Worm (Caenorhabditis elegans) whole organism, early embryonic: ENCODE measurements around the gene zip-8.

Source experiments
- ama-1 ChIP-seq: fragments of 150-350 bp; optimal IDR thresholded peaks from 2 replicates; lab custom pipeline; 2014
- ets-7 ChIP-seq: sonication (generic microtip); optimal IDR thresholded peaks from 2 replicates; lab custom pipeline; 2016; ENCODE audit warnings: missing genotype, missing genetic modification characterization, missing compliant biosample characterization
- flt-1 ChIP-seq: fragments of 200-800 bp; sonication (Bioruptor generic); IDR thresholded peaks from 2 replicates; pipeline ENCODE4 v1.3.6; 2022; ENCODE audit warnings: missing genetic modification characterization, missing compliant biosample characterization
- hmbx-1 ChIP-seq: sonication (generic microtip); optimal IDR thresholded peaks from 2 replicates; lab custom pipeline; 2016; ENCODE audit warnings: mild to moderate bottlenecking, missing genetic modification characterization, missing compliant biosample characterization
- hmg-4 ChIP-seq: fragments of 200-800 bp; sonication (Bioruptor generic); optimal IDR thresholded peaks from 2 replicates; lab custom pipeline; 2018; ENCODE audit warnings: mild to moderate bottlenecking, missing genetic modification characterization, missing compliant biosample characterization

- no peak for TF ChIP-seq hmg-4 (GFP tag; lab: Kevin White, UChicago)
- TF ChIP-seq ets-7 (tag; lab: Kevin White, UChicago): no peak
- no peak for TF ChIP-seq ama-1 (lab: Kevin White, UChicago)
- TF ChIP-seq hmbx-1 (tag; lab: Kevin White, UChicago): no peak
- no peak for TF ChIP-seq flt-1 (GFP tag; lab: Robert Waterston, UW)
These were observed 16.1 kb upstream of the zip-8 start, which contains the start of gene T26A5.8 for ce11 chrIII:6462610-6463009.
